Fruit fly (Drosophila melanogaster) S2 (cell line): Measurements from ENCODE around the gene CG7384.

ENCODE experiments used
- CG8478 ChIP-seq: fragments of >200 bp; optimal IDR thresholded peaks from 2 replicates; lab custom pipeline; 2018
- CTCF ChIP-seq, 2 experiments: fragments of >200 bp; optimal IDR thresholded peaks; 2 replicates each; lab custom pipeline; 2018

DNA sequence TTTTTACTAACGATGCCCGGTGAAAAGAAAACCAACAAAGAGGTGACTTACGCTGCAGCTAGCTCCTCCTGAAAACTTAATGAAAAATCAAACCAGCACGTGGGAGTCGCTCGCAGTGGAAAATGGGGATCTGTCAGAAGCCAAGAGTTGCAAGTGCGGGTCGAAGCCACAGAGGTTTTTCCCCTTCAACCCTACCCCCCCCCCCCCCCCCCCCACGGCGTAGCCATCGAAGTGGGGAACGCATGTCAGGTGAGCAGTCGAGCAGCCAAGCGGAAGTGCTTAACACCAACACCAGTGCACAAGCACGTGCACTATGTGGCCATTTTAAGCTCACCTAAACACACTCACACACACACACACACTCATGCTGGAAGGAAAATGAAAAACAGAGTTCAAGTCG lies 29.1 kb upstream of the CG7384 start:
- TF ChIP-seq CTCF (optimal IDR thresholded peaks at IDR 0.05; lab: Kevin White, UChicago): no peak
- TF ChIP-seq CG8478 (lab: Kevin White, UChicago): no peak
